Fruit fly (Drosophila melanogaster): ENCODE results near the gene cocoon.

cocoon gene

dm6 chr3L:15500813-15501645 is 27.1 kb upstream of the cocoon start, which contains the start of gene CG7272 (continued):
- no peak for TF ChIP-seq Trl (optimal IDR thresholded peaks at IDR 0.05)
- TF ChIP-seq Trl (GFP tag; optimal IDR thresholded peaks at IDR 0.05): peak; percentile 30
- TF ChIP-seq crol (GFP tag; IDR thresholded peaks at IDR 0.05): peak; percentile 86
- no peak for TF ChIP-seq Spps (tag; optimal IDR thresholded peaks at IDR 0.05)
- TF ChIP-seq CG5953 (GFP tag; IDR thresholded peaks at IDR 0.05): no peak
- TF ChIP-seq klu (GFP tag; IDR thresholded peaks at IDR 0.05): no peak
- peak; percentile 14 for TF ChIP-seq grn (GFP tag; optimal IDR thresholded peaks at IDR 0.05)
- no peak for TF ChIP-seq fu2 (GFP tag; optimal IDR thresholded peaks at IDR 0.05)
- 0 out of 2 replicates have a peak, but pooled peaks have one; percentile 36 for TF ChIP-seq sna (GFP tag; IDR thresholded peaks at IDR 0.05; ENCODE audit: partially characterized antibody)
- peak; percentile 43 for TF ChIP-seq MBD-R2 (GFP tag; IDR thresholded peaks at IDR 0.05)
- TF ChIP-seq CG2129 (GFP tag; IDR thresholded peaks at IDR 0.05; ENCODE audit: partially characterized antibody): no peak
- no peak for TF ChIP-seq CG6689 (GFP tag; IDR thresholded peaks at IDR 0.05)
- TF ChIP-seq caup (GFP tag; optimal IDR thresholded peaks at IDR 0.05; ENCODE audit: severe bottlenecking): peak; percentile 38
- peak; percentile 22 for TF ChIP-seq CG18011 (GFP tag; optimal IDR thresholded peaks at IDR 0.05)
- TF ChIP-seq slbo (GFP tag; IDR thresholded peaks at IDR 0.05): no peak
- no peak for TF ChIP-seq repo (GFP tag; optimal IDR thresholded peaks at IDR 0.05)
- peak; percentile 28; the same call in 1 of the 2 replicates for TF ChIP-seq lmd (GFP tag; IDR thresholded peaks at IDR 0.05)
- TF ChIP-seq CG2875 (GFP tag; optimal IDR thresholded peaks at IDR 0.05): no peak
- no peak for TF ChIP-seq pfk (GFP tag; optimal IDR thresholded peaks at IDR 0.05)
- TF ChIP-seq Doc3 (GFP tag; IDR thresholded peaks at IDR 0.05; ENCODE audit: partially characterized antibody): no peak
- TF ChIP-seq onecut (GFP tag; IDR thresholded peaks at IDR 0.05): no peak
- TF ChIP-seq CG8290 (GFP tag; optimal IDR thresholded peaks at IDR 0.05): no peak
- TF ChIP-seq CG8290 (tag; optimal IDR thresholded peaks at IDR 0.05): peak in 1 of 2 experiments; percentile 63
- TF ChIP-seq CkIIα-i1 (GFP tag; IDR thresholded peaks at IDR 0.05): no peak
- TF ChIP-seq nerfin-1 (tag; optimal IDR thresholded peaks at IDR 0.05): no peak
- no peak for TF ChIP-seq Nf-YB (GFP tag; optimal IDR thresholded peaks at IDR 0.05)
- TF ChIP-seq CG18599 (GFP tag; optimal IDR thresholded peaks at IDR 0.05): no peak
- TF ChIP-seq pho (GFP tag; optimal IDR thresholded peaks at IDR 0.05): peak; percentile 22
- no peak for TF ChIP-seq Fer1 (GFP tag; optimal IDR thresholded peaks at IDR 0.05)
- no peak for TF ChIP-seq Sin3A (optimal IDR thresholded peaks at IDR 0.05)
- TF ChIP-seq exex (tag; optimal IDR thresholded peaks at IDR 0.05): no peak
- no peak for TF ChIP-seq HLH3B (GFP tag; IDR thresholded peaks at IDR 0.05)
- TF ChIP-seq gsb (GFP tag; IDR thresholded peaks at IDR 0.05): no peak
- TF ChIP-seq CG5245 (GFP tag; optimal IDR thresholded peaks at IDR 0.05): no peak
- no peak for TF ChIP-seq HLH54F (GFP tag; optimal IDR thresholded peaks at IDR 0.05)
- TF ChIP-seq CG8359 (GFP tag; optimal IDR thresholded peaks at IDR 0.05; ENCODE audit: borderline replicate concordance): no peak
- TF ChIP-seq al (GFP tag; IDR thresholded peaks at IDR 0.05): 0 out of 2 replicates have a peak, but pooled peaks have one; percentile 13
- TF ChIP-seq NFAT (GFP tag; IDR thresholded peaks at IDR 0.05): peak; percentile 64; the same call in 1 of the 2 replicates
- TF ChIP-seq CG3847 (GFP tag; IDR thresholded peaks at IDR 0.05): peak; percentile 40; the same call in 1 of the 2 replicates
- TF ChIP-seq CG10321 (GFP tag; IDR thresholded peaks at IDR 0.05): no peak
- no peak for TF ChIP-seq CG33557 (GFP tag; optimal IDR thresholded peaks at IDR 0.05)
- no peak for TF ChIP-seq toy (GFP tag; IDR thresholded peaks at IDR 0.05)
- TF ChIP-seq tna (GFP tag; IDR thresholded peaks at IDR 0.05; ENCODE audit: partially characterized antibody): no peak
- no peak for TF ChIP-seq CG12236 (GFP tag; optimal IDR thresholded peaks at IDR 0.05)
- TF ChIP-seq gcm2 (GFP tag; optimal IDR thresholded peaks at IDR 0.05): no peak
- no peak for TF ChIP-seq Ravus (GFP tag; IDR thresholded peaks at IDR 0.05)
- TF ChIP-seq trem (tag; optimal IDR thresholded peaks at IDR 0.05): peak; percentile 97
- TF ChIP-seq mam (GFP tag; optimal IDR thresholded peaks at IDR 0.05): peak; percentile 29
- no peak for TF ChIP-seq bsh (GFP tag; optimal IDR thresholded peaks at IDR 0.05)
- TF ChIP-seq Vsx1 (GFP tag; optimal IDR thresholded peaks at IDR 0.05): no peak
